Fruit fly (Drosophila melanogaster) whole organism: ENCODE results near the gene Polr1C.

Experiments used
- CG8478 ChIP-seq: fragments of >200 bp; optimal IDR thresholded peaks from 2 replicates; lab custom pipeline; 2018; ENCODE audit warnings: inconsistent platforms
- Dll ChIP-seq: fragments of >200 bp; optimal IDR thresholded peaks from 2 replicates; lab custom pipeline; 2017
- EcR ChIP-seq, 2 experiments: fragments of >200 bp; optimal IDR thresholded peaks; 2 replicates each; lab custom pipeline; 2017; ENCODE audit warnings: missing biosample characterization in 2 of 2, missing genetic modification characterization in 2 of 2, missing genetic modification reagents in 2 of 2
- pan ChIP-seq: fragments of >200 bp; optimal IDR thresholded peaks from 2 replicates; lab custom pipeline; 2017
- psq ChIP-seq: fragments of >200 bp; optimal IDR thresholded peaks from 2 replicates; lab custom pipeline; 2017
- usp ChIP-seq: fragments of >200 bp; optimal IDR thresholded peaks from 2 replicates; lab custom pipeline; 2017; ENCODE audit warnings: missing biosample characterization, missing genetic modification characterization, mixed read lengths

Polr1C gene

dm6 chr2L:5000919-5001581 is 32.2 kb downstream of the Polr1C start:
- TF ChIP-seq CG8478 (lab: Kevin White, UChicago) (peak; percentile 1), EcR (GFP tag; optimal IDR thresholded peaks at IDR 0.05; lab: Kevin White, UChicago) (no peak)

dm6 chr2L:5001582-5001929 is 32.8 kb downstream of the Polr1C start:
- no peak for TF ChIP-seq CG8478 (lab: Kevin White, UChicago)
- no peak for TF ChIP-seq Dll
- TF ChIP-seq psq (lab: Kevin White, UChicago), result no peak
- no peak for TF ChIP-seq pan
- TF ChIP-seq usp (GFP tag; lab: Kevin White, UChicago), result no peak
- TF ChIP-seq EcR (GFP tag; optimal IDR thresholded peaks at IDR 0.05; lab: Kevin White, UChicago), result no peak

dm6 chr2L:5002031-5002430 is 33.2 kb downstream of the Polr1C start:
- TF ChIP-seq usp (GFP tag; lab: Kevin White, UChicago) (no peak), Dll (no peak), psq (lab: Kevin White, UChicago) (no peak), CG8478 (lab: Kevin White, UChicago) (no peak)

DNA sequence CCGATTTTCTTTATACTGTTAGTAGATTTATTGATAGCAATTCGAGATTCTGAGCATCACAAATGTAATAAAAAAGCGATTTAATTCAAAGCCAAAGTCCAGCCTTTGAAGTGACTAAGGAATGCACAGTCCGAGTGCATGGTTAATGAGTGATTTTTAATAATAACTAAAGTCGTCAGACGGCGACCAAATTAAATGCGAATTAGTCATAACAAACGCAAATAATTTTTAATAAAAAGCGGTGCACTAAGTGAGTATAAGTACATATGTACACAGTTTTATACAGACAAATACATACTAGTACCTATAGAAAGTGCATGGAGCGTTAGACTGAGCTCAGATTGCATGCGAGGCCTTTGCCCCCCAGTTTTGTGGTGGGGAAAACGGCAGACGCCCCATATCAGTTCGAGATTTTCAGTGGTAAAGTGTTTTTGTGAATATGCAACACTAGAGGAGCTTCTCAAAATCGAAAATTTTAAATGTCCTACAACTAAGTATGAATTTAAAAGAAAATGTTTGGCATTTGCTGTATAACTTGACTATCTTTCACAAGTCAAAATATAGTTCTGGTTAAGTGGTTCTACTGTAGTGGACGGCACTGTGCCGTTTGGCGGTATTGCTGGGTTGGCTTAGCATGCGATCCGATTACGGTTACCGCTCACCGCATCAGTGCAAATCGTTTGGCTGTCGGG is 34.1 kb downstream of the Polr1C start:
- TF ChIP-seq usp (GFP tag; lab: Kevin White, UChicago), result no peak
- TF ChIP-seq EcR (GFP tag; optimal IDR thresholded peaks at IDR 0.05; lab: Kevin White, UChicago), result peak in 1 of 2 experiments; percentile 32

DNA sequence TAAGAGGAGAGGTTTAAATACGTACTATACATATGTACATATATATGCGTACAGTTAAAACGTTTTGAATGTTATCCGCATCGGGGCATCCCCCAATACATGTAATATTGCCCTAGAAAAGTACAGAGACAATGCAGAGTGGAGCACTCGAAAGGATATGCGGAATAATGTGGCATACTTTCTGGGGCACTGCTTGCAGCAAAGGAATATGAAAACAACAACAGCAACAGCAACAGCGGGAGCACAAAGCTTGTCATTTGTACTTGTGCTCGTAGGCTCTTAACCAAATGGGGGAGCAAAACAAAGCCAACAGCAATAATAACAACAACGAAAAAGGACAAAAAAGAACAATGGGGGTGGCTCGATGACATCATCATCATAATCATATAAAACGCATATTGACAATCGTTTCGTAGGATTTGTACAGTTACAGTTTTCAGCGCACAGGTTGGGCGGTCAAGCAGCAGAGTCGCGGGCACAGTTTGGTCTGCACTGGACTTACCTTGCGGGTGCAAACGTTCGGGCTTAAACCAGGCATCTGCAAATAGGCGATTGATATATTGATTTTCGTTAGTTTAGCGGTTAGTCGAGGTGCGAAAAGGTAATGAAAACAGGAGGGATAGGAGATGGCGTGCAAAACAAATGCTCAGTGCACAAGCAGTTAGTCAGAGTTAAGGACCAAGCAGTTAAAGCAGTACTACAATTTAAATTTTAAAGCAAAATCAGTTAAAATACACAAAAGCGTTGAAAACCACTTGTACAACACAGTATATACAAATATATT is 35.1 kb downstream of the Polr1C start:
- TF ChIP-seq CG8478 (lab: Kevin White, UChicago) (no peak), psq (lab: Kevin White, UChicago) (no peak), usp (GFP tag; lab: Kevin White, UChicago) (no peak), EcR (GFP tag; optimal IDR thresholded peaks at IDR 0.05; lab: Kevin White, UChicago) (no peak), pan (no peak), Dll (no peak)

DNA sequence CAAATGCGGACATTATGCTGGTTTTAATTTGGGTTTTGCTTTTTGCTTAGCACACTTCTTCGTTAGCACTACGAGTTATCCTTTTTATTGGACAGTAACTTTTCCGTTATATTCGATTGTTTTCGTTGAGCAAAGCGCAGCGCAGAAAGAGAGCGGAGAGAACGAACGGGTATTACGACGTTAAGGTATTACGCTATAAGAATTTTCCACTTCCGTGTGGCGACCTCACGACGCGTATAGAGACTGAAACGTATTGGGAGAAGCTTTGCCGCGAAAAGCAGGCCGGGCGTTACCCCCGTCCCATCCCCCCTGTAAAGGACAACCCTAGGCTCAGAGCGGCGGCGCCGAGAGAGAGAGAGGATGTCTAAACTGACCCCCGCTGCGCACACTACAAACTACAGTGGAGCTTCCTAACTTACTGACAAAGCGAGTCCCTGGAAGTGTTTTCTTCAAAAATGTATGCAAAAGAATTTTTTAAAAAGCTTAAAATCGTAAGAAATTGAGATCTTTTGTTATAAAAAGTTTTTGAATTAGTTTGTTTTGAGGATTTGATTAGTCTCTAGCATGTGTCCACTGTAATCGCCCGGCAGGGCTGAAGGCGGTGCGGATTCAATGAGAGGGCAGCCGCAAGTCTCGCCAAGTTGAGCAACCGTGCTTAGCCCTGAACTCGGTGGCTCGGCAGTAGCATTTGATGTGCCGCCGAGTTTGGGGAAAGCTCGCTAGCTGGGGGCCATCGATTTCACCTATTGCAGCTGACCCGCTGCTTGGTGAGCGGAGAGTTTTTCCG is 36.1 kb downstream of the Polr1C start:
- TF ChIP-seq pan, result peak; percentile 65
- TF ChIP-seq CG8478 (lab: Kevin White, UChicago), result no peak

dm6 chr2L:5005464-5005764 is 36.6 kb downstream of the Polr1C start:
- TF ChIP-seq EcR (GFP tag; optimal IDR thresholded peaks at IDR 0.05; lab: Kevin White, UChicago), result no peak
- TF ChIP-seq usp (GFP tag; lab: Kevin White, UChicago), result no peak
- no peak for TF ChIP-seq psq (lab: Kevin White, UChicago)
- no peak for TF ChIP-seq pan
- TF ChIP-seq CG8478 (lab: Kevin White, UChicago), result no peak
- no peak for TF ChIP-seq Dll

- TF ChIP-seq CG8478 (lab: Kevin White, UChicago) (no peak), pan (no peak), Dll (no peak), EcR (GFP tag; optimal IDR thresholded peaks at IDR 0.05; lab: Kevin White, UChicago) (no peak), usp (GFP tag; lab: Kevin White, UChicago) (no peak), psq (lab: Kevin White, UChicago) (no peak)
Measured at dm6 chr2L:5006323-5006722, 37.5 kb downstream of the Polr1C start.

- TF ChIP-seq usp (GFP tag; lab: Kevin White, UChicago) (no peak), pan (no peak), Dll (no peak), EcR (GFP tag; optimal IDR thresholded peaks at IDR 0.05; lab: Kevin White, UChicago) (no peak)
Measured at dm6 chr2L:5007256-5007655, 38.5 kb downstream of the Polr1C start.

DNA sequence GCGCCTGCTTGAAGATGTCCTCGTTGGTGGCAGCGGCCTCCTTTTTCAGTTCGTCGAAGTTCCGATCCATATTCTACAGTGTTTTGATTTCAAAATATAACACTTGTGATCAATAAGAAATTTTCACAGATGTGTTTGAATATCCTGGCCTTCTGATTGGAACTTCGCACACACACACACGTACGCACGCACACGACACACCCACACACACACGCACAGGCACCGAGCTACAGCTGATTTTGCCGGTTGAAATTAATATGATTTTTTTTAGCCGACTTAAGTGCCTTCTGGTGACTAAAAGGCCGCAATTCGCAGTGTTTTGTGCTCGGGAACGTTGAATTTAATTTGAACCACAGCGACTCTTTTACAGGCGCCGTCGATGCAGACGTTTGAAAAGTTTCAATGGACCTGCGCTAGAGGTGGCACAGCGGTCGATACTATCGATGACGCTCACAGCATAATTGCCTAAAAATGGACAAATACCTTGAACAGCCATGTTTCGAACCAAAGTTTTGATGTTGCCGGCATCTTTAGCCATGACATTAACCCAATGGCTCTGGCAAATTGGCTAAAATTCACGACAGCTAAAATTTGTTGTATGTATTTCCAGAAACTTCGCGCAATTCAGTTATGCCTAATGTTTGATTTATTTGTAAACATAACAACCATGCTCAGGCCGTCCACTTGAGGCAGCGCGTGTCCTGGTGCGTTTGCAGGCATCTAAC is 40.7 kb downstream of the Polr1C start, which contains the start of gene Rtnl1:
TSS of gene Rtnl1 (minus strand) at position 415 of the 725 bp plus-strand sequence.
- TF ChIP-seq EcR (GFP tag; optimal IDR thresholded peaks at IDR 0.05; lab: Kevin White, UChicago), result no peak
- TF ChIP-seq psq (lab: Kevin White, UChicago), result no peak
- no peak for TF ChIP-seq Dll
- TF ChIP-seq CG8478 (lab: Kevin White, UChicago), result no peak
- no peak for TF ChIP-seq usp (GFP tag; lab: Kevin White, UChicago)
- TF ChIP-seq pan, result no peak

DNA sequence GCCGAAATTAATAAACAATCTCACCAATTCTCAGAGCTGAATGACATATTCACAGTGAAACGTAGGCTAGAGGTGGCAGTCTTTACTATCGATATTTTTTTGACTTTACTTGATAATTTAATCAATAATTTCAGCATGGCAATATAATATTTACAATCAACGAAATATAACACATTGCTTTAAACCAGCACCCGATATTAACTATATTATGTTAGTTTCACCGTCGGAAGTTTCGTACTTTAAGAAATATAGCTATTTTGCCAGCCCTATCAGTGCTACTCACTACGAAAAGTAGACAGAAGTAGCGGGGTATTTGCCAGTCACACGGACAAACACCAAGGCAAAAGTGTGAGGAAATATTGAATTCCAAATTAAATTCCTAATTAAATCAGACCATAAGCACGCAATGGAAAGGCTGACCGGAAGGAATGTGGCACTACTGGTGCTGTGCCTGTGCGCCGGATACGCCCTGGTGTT is 42.0 kb downstream of the Polr1C start, which contains the start of the genes CG31917, Tfb5 and SelT:
TSS of gene CG31917 (minus strand) at position 51 of the 477 bp plus-strand sequence.
TSS of gene Tfb5 (minus strand) at position 51 of the 477 bp plus-strand sequence.
TSS of gene SelT (plus strand) at position 139 of the 477 bp plus-strand sequence.
- TF ChIP-seq psq (lab: Kevin White, UChicago) (no peak), CG8478 (lab: Kevin White, UChicago) (no peak), Dll (no peak)
